Worm (Caenorhabditis elegans) whole organism, L4 larva: ENCODE measurements around the gene fbxa-105.

Experiments used
- Y105C5A.15 ChIP-seq: fragments of 200-800 bp; sonication (Bioruptor generic); IDR thresholded peaks from 2 replicates; pipeline ENCODE4 v1.3.6; 2022; ENCODE audit warnings: missing genetic modification characterization, missing compliant biosample characterization
- ZK337.2 ChIP-seq: fragments of 200-800 bp; sonication (Bioruptor generic); IDR thresholded peaks from 2 replicates; pipeline ENCODE4 v1.3.6; 2022; ENCODE audit warnings: missing genetic modification reagents, missing genetic modification characterization, missing compliant biosample characterization
- ceh-32 ChIP-seq: sonication (generic microtip); optimal IDR thresholded peaks from 2 replicates; lab custom pipeline; 2016; ENCODE audit warnings: mild to moderate bottlenecking, missing genetic modification characterization, missing compliant biosample characterization; ENCODE audit not compliant: poor library complexity
- mep-1 ChIP-seq: fragments of 150-350 bp; sonication (generic microtip); optimal IDR thresholded peaks from 3 replicates; lab custom pipeline; 2014; ENCODE audit warnings: missing biosample characterization, missing genetic modification characterization
- nhr-77 ChIP-seq: fragments of 150-350 bp; optimal IDR thresholded peaks from 2 replicates; lab custom pipeline; 2014; ENCODE audit warnings: missing biosample characterization, missing genetic modification characterization
- pha-4 ChIP-seq, 2 experiments: fragments of 150-350 bp in 1 of 2; fragments of 200-800 bp in 1 of 2; sonication (Bioruptor generic) in 1 of 2; IDR thresholded peaks in 1 of 2; optimal IDR thresholded peaks in 1 of 2; 2 replicates each; pipeline versions ENCODE4 v1.3.6 to Lab custom; 2014 to 2022; ENCODE audit warnings: missing genetic modification characterization in 2 of 2, missing genetic modification reagents in 2 of 2, missing biosample characterization in 1 of 2, missing compliant biosample characterization in 1 of 2
- php-3 ChIP-seq: fragments of 200-800 bp; sonication (Bioruptor generic); IDR thresholded peaks from 2 replicates; pipeline ENCODE4 v1.3.6; 2022; ENCODE audit warnings: missing genetic modification reagents, missing genetic modification characterization, missing compliant biosample characterization
- pqm-1 ChIP-seq: sonication (generic microtip); optimal IDR thresholded peaks from 2 replicates; lab custom pipeline; 2017; ENCODE audit warnings: missing biosample characterization, missing genetic modification characterization
- unc-62 ChIP-seq, 3 experiments: fragments of 150-350 bp in 1 of 3; sonication (generic microtip); optimal IDR thresholded peaks in 2 of 3; peaks in 1 of 3; 1 replicate in 1 of 3; 2 replicates in 2 of 3; lab custom pipeline; 2014 to 2017; ENCODE audit warnings: missing biosample characterization in 3 of 3, missing genetic modification characterization in 3 of 3, missing genetic modification reagents in 3 of 3, missing genotype in 1 of 3
- zag-1 ChIP-seq: fragments of 150-350 bp; optimal IDR thresholded peaks from 2 replicates; lab custom pipeline; 2014; ENCODE audit warnings: missing biosample characterization, missing genetic modification characterization

- TF ChIP-seq unc-62 (GFP tag; optimal IDR thresholded peaks at IDR 0.05 in 1 of 2; lab: Kevin White, UChicago), result no peak
- no peak for TF ChIP-seq unc-62 (tag; optimal IDR thresholded peaks at IDR 0.05; lab: Kevin White, UChicago)
- TF ChIP-seq zag-1, result no peak
- no peak for TF ChIP-seq ZK337.2 (GFP tag; lab: Robert Waterston, UW)
- no peak for TF ChIP-seq php-3 (GFP tag; lab: Robert Waterston, UW)
- TF ChIP-seq nhr-77 (tag; lab: Kevin White, UChicago), result no peak
- TF ChIP-seq mep-1 (tag; lab: Kevin White, UChicago), result no peak
- no peak for TF ChIP-seq ceh-32
- no peak for TF ChIP-seq Y105C5A.15
- TF ChIP-seq pqm-1 (tag; lab: Kevin White, UChicago), result no peak
- no peak for TF ChIP-seq pha-4 (GFP tag; IDR thresholded peaks at IDR 0.05; lab: Robert Waterston, UW)
- TF ChIP-seq pha-4 (tag; optimal IDR thresholded peaks at IDR 0.05; lab: Kevin White, UChicago), result no peak
Measured at ce11 chrV:7400095-7400494, 8.3 kb upstream of the fbxa-105 start, which contains the start of gene cnc-9.
